Fruit fly (Drosophila melanogaster) whole organism, embryonic: ENCODE measurements around the gene inaE.
A peak's percentile ranks its signal among the peaks of the same experiment; 100 is the strongest.

Experiments used
- Ada2b ChIP-seq: fragments of 200-800 bp; sonication (Bioruptor generic); IDR thresholded peaks from 2 replicates; pipeline ENCODE4 v1.3.6; 2022; ENCODE audit warnings: missing biosample characterization, missing genetic modification characterization
- Atf6 ChIP-seq: fragments of 200-800 bp; sonication (Bioruptor generic); IDR thresholded peaks from 2 replicates; pipeline ENCODE4 v1.3.6; 2022; ENCODE audit warnings: missing biosample characterization, missing genetic modification characterization
- CG10147 ChIP-seq: fragments of 200-800 bp; sonication (Bioruptor generic); optimal IDR thresholded peaks from 2 replicates; lab custom pipeline; 2019; ENCODE audit warnings: missing biosample characterization, mild to moderate bottlenecking, missing genetic modification characterization, moderate library complexity
- CG10431 ChIP-seq: fragments of 200-800 bp; sonication (Bioruptor generic); optimal IDR thresholded peaks from 3 replicates; lab custom pipeline; 2018; ENCODE audit warnings: missing biosample characterization, mild to moderate bottlenecking, missing genetic modification characterization
- CG10565 ChIP-seq: fragments of 200-800 bp; sonication (Bioruptor generic); optimal IDR thresholded peaks from 3 replicates; lab custom pipeline; 2016; ENCODE audit warnings: missing biosample characterization, mild to moderate bottlenecking, missing genetic modification characterization
- CG11696 ChIP-seq: fragments of 200-800 bp; sonication (Bioruptor generic); IDR thresholded peaks from 2 replicates; pipeline ENCODE4 v1.3.6; 2022; ENCODE audit warnings: missing biosample characterization, missing genetic modification characterization
- CG12219 ChIP-seq: fragments of 200-800 bp; sonication (Bioruptor generic); optimal IDR thresholded peaks from 3 replicates; lab custom pipeline; 2018; ENCODE audit warnings: missing biosample characterization, mild to moderate bottlenecking, missing genetic modification characterization
- CG12659 ChIP-seq: fragments of 200-800 bp; sonication (Bioruptor generic); optimal IDR thresholded peaks from 3 replicates; lab custom pipeline; 2017; ENCODE audit warnings: mild to moderate bottlenecking, missing biosample characterization, missing genetic modification reagents, missing genetic modification characterization
- CG12942 ChIP-seq: fragments of 200-800 bp; sonication (Bioruptor generic); optimal IDR thresholded peaks from 3 replicates; lab custom pipeline; 2016; ENCODE audit warnings: missing biosample characterization, missing genetic modification characterization
- CG14014 ChIP-seq: fragments of 200-800 bp; sonication (Bioruptor generic); IDR thresholded peaks from 2 replicates; pipeline ENCODE4 v1.3.6; 2022; ENCODE audit warnings: missing biosample characterization, missing genetic modification characterization
- CG14667 ChIP-seq: fragments of 200-800 bp; sonication (Bioruptor generic); IDR thresholded peaks from 2 replicates; pipeline ENCODE4 v1.3.6; 2022; ENCODE audit warnings: missing biosample characterization, missing genetic modification characterization
- CG14710 ChIP-seq: fragments of 200-800 bp; sonication (Bioruptor generic); optimal IDR thresholded peaks from 3 replicates; lab custom pipeline; 2019; ENCODE audit warnings: missing biosample characterization, mild to moderate bottlenecking, missing genetic modification characterization, moderate library complexity
- CG14965 ChIP-seq: fragments of 200-800 bp; sonication (Bioruptor generic); optimal IDR thresholded peaks from 2 replicates; lab custom pipeline; 2016; ENCODE audit warnings: missing biosample characterization, missing genetic modification characterization, borderline replicate concordance
- CG15601 ChIP-seq: fragments of 200-800 bp; sonication (Bioruptor generic); optimal IDR thresholded peaks from 3 replicates; lab custom pipeline; 2019; ENCODE audit warnings: missing biosample characterization, mild to moderate bottlenecking, missing genetic modification characterization, moderate library complexity
- CG16863 ChIP-seq: fragments of 200-800 bp; sonication (Bioruptor generic); optimal IDR thresholded peaks from 3 replicates; lab custom pipeline; 2016; ENCODE audit warnings: missing biosample characterization, missing genetic modification characterization
- CG17361 ChIP-seq: fragments of 200-800 bp; sonication (Bioruptor generic); IDR thresholded peaks from 3 replicates; pipeline ENCODE4 v1.3.6; 2022; ENCODE audit warnings: missing biosample characterization, missing genetic modification characterization
- CG17802 ChIP-seq: fragments of 200-800 bp; sonication (Bioruptor generic); optimal IDR thresholded peaks from 2 replicates; lab custom pipeline; 2018; ENCODE audit warnings: missing biosample characterization, mild to moderate bottlenecking, missing genetic modification characterization, moderate library complexity
- CG18262 ChIP-seq: fragments of 200-800 bp; optimal IDR thresholded peaks from 3 replicates; lab custom pipeline; 2019; ENCODE audit warnings: missing biosample characterization, mild to moderate bottlenecking, missing genetic modification characterization, moderate library complexity
- CG18619 ChIP-seq: fragments of 200-800 bp; sonication (Bioruptor generic); optimal IDR thresholded peaks from 3 replicates; lab custom pipeline; 2017; ENCODE audit warnings: missing biosample characterization, mild to moderate bottlenecking, missing genetic modification characterization
- CG2678 ChIP-seq: fragments of 200-800 bp; sonication (Bioruptor generic); optimal IDR thresholded peaks from 3 replicates; lab custom pipeline; 2019; ENCODE audit warnings: missing biosample characterization, mild to moderate bottlenecking, missing genetic modification characterization, moderate library complexity
- CG4707 ChIP-seq: fragments of 200-800 bp; sonication (Bioruptor generic); optimal IDR thresholded peaks from 2 replicates; lab custom pipeline; 2018; ENCODE audit warnings: missing biosample characterization, mild to moderate bottlenecking, missing genetic modification characterization, moderate library complexity
- CG5953 ChIP-seq: fragments of 200-800 bp; sonication (Bioruptor generic); IDR thresholded peaks from 2 replicates; pipeline ENCODE4 v1.3.6; 2022; ENCODE audit warnings: missing biosample characterization, missing genetic modification characterization
- CG8359 ChIP-seq: fragments of 200-800 bp; sonication (Bioruptor generic); optimal IDR thresholded peaks from 2 replicates; lab custom pipeline; 2017; ENCODE audit warnings: missing biosample characterization, mild to moderate bottlenecking, missing genetic modification characterization, borderline replicate concordance
- CG9437 ChIP-seq: fragments of 200-800 bp; sonication (Bioruptor generic); optimal IDR thresholded peaks from 2 replicates; lab custom pipeline; 2018; ENCODE audit warnings: missing biosample characterization, mild to moderate bottlenecking, missing genetic modification characterization
- CTCF ChIP-seq: fragments of 200-800 bp; sonication (Bioruptor generic); optimal IDR thresholded peaks from 2 replicates; lab custom pipeline; 2017; ENCODE audit warnings: missing biosample characterization, mild to moderate bottlenecking, missing genetic modification characterization, moderate library complexity
- Gug ChIP-seq: fragments of 200-800 bp; sonication (Bioruptor generic); IDR thresholded peaks from 4 replicates; pipeline ENCODE4 v1.3.6; 2022; ENCODE audit warnings: missing biosample characterization, missing genetic modification characterization
- Lhr ChIP-seq: fragments of 200-800 bp; sonication (Bioruptor generic); optimal IDR thresholded peaks from 3 replicates; lab custom pipeline; 2017; ENCODE audit warnings: mild to moderate bottlenecking, missing biosample characterization, missing genetic modification reagents, missing genetic modification characterization
- Myb ChIP-seq: fragments of 200-800 bp; sonication (Bioruptor generic); optimal IDR thresholded peaks from 2 replicates; lab custom pipeline; 2016; ENCODE audit warnings: missing biosample characterization, missing genetic modification characterization
- Nf-YB ChIP-seq: fragments of 200-800 bp; sonication (Bioruptor generic); optimal IDR thresholded peaks from 3 replicates; lab custom pipeline; 2019; ENCODE audit warnings: missing biosample characterization, mild to moderate bottlenecking, missing genetic modification characterization, moderate library complexity
- NfI ChIP-seq: fragments of 200-800 bp; sonication (Bioruptor generic); optimal IDR thresholded peaks from 3 replicates; lab custom pipeline; 2018; ENCODE audit warnings: missing biosample characterization, mild to moderate bottlenecking, missing genetic modification characterization, moderate library complexity
- Sry-β ChIP-seq: fragments of 200-800 bp; sonication (Bioruptor generic); optimal IDR thresholded peaks from 2 replicates; lab custom pipeline; 2018; ENCODE audit warnings: missing biosample characterization, mild to moderate bottlenecking, missing genetic modification characterization, moderate library complexity
- bab2 ChIP-seq: fragments of 200-800 bp; sonication (Bioruptor generic); optimal IDR thresholded peaks from 2 replicates; lab custom pipeline; 2016; ENCODE audit warnings: missing biosample characterization, missing genetic modification characterization
- bowl ChIP-seq: fragments of 200-800 bp; sonication (Bioruptor generic); IDR thresholded peaks from 2 replicates; pipeline ENCODE4 v1.3.6; 2022; ENCODE audit warnings: missing biosample characterization, missing genetic modification characterization
- crp ChIP-seq, 2 experiments: fragments of 200-800 bp; sonication (Bioruptor generic); optimal IDR thresholded peaks; 2 replicates in 1 of 2; 3 replicates in 1 of 2; lab custom pipeline; 2017; ENCODE audit warnings: missing biosample characterization in 2 of 2, missing genetic modification characterization in 2 of 2, mild to moderate bottlenecking in 1 of 2, moderate library complexity in 1 of 2
- dimm ChIP-seq: fragments of 200-800 bp; sonication (Bioruptor generic); IDR thresholded peaks from 2 replicates; pipeline ENCODE4 v1.3.6; 2022; ENCODE audit warnings: missing biosample characterization, missing genetic modification characterization
- dmrt99B ChIP-seq: fragments of 200-800 bp; sonication (Bioruptor generic); optimal IDR thresholded peaks from 2 replicates; lab custom pipeline; 2018; ENCODE audit warnings: missing biosample characterization, mild to moderate bottlenecking, missing genetic modification characterization, moderate library complexity
- grn ChIP-seq: fragments of 200-800 bp; sonication (Bioruptor generic); optimal IDR thresholded peaks from 3 replicates; lab custom pipeline; 2017; ENCODE audit warnings: missing biosample characterization, missing genetic modification characterization
- her ChIP-seq: fragments of 200-800 bp; sonication (Bioruptor generic); optimal IDR thresholded peaks from 2 replicates; lab custom pipeline; 2016; ENCODE audit warnings: missing biosample characterization, missing genetic modification characterization
- hth ChIP-seq: fragments of >200 bp; optimal IDR thresholded peaks from 2 replicates; lab custom pipeline; 2017; ENCODE audit warnings: inconsistent platforms
- lab ChIP-seq: fragments of 200-800 bp; sonication (Bioruptor generic); optimal IDR thresholded peaks from 3 replicates; lab custom pipeline; 2017; ENCODE audit warnings: missing biosample characterization, missing genetic modification characterization, mild to moderate bottlenecking, moderate library complexity, missing genetic modification reagents
- lov ChIP-seq, 2 experiments: fragments of 200-800 bp in 1 of 2; fragments of >200 bp in 1 of 2; sonication (Bioruptor generic) in 1 of 2; IDR thresholded peaks in 1 of 2; optimal IDR thresholded peaks in 1 of 2; 2 replicates in 1 of 2; 3 replicates in 1 of 2; pipeline versions ENCODE4 v1.3.6 to Lab custom; 2017 to 2022; ENCODE audit warnings: missing biosample characterization in 1 of 2, missing genetic modification characterization in 1 of 2
- nerfin-2 ChIP-seq: fragments of 200-800 bp; sonication (Bioruptor generic); IDR thresholded peaks from 2 replicates; pipeline ENCODE4 v1.3.6; 2022; ENCODE audit warnings: missing biosample characterization, missing genetic modification characterization; ENCODE audit not compliant: partially characterized antibody
- pros ChIP-seq: fragments of 200-800 bp; sonication (Bioruptor generic); optimal IDR thresholded peaks from 3 replicates; lab custom pipeline; 2019; ENCODE audit warnings: missing biosample characterization, mild to moderate bottlenecking, missing genetic modification characterization, moderate library complexity
- row ChIP-seq: fragments of 200-800 bp; sonication (Bioruptor generic); IDR thresholded peaks from 3 replicates; pipeline ENCODE4 v1.3.6; 2022; ENCODE audit warnings: missing biosample characterization, missing genetic modification characterization
- sim ChIP-seq: fragments of 200-800 bp; sonication (Bioruptor generic); IDR thresholded peaks from 2 replicates; pipeline ENCODE4 v1.3.6; 2022; ENCODE audit warnings: missing biosample characterization, missing genetic modification characterization
- slou ChIP-seq: fragments of 200-800 bp; sonication (Bioruptor generic); optimal IDR thresholded peaks from 3 replicates; lab custom pipeline; 2016; ENCODE audit warnings: missing biosample characterization, missing genetic modification characterization
- toy ChIP-seq: fragments of 200-800 bp; sonication (Bioruptor generic); IDR thresholded peaks from 2 replicates; pipeline ENCODE4 v1.3.6; 2022; ENCODE audit warnings: missing biosample characterization, missing genetic modification characterization
- zen ChIP-seq: fragments of 200-800 bp; sonication (Bioruptor generic); optimal IDR thresholded peaks from 3 replicates; lab custom pipeline; 2018; ENCODE audit warnings: missing biosample characterization, mild to moderate bottlenecking, missing genetic modification characterization, moderate library complexity
- zf30C ChIP-seq: fragments of 200-800 bp; sonication (Bioruptor generic); optimal IDR thresholded peaks from 3 replicates; lab custom pipeline; 2018; ENCODE audit warnings: missing biosample characterization, mild to moderate bottlenecking, missing genetic modification characterization

The inaE gene

dm6 chrX:13821775-13822493 lies 38.4 kb downstream of the inaE start, which contains the start of gene Clic (continued):
- no peak for TF ChIP-seq lov (optimal IDR thresholded peaks at IDR 0.05; lab: Kevin White, UChicago)
- no peak for TF ChIP-seq lov (GFP tag; IDR thresholded peaks at IDR 0.05; lab: Robert Waterston, UW)
- TF ChIP-seq dmrt99B: no peak
- TF ChIP-seq CG14710 (tag; lab: Kevin White, UChicago): peak; percentile 33
- no peak for TF ChIP-seq CG18262 (tag; lab: Kevin White, UChicago)
- TF ChIP-seq CG12219 (GFP tag; lab: Kevin White, UChicago): no peak
- TF ChIP-seq CG9437 (GFP tag; lab: Kevin White, UChicago): no peak
- TF ChIP-seq CG4707 (GFP tag; lab: Kevin White, UChicago): peak; percentile 6
- no peak for TF ChIP-seq Myb (GFP tag; lab: Kevin White, UChicago)
- no peak for TF ChIP-seq bowl (GFP tag; lab: Robert Waterston, UW)
- TF ChIP-seq CG2678 (tag; lab: Kevin White, UChicago): no peak
- TF ChIP-seq grn (GFP tag; lab: Kevin White, UChicago): no peak
- no peak for TF ChIP-seq CG16863
- no peak for TF ChIP-seq zen (tag; lab: Kevin White, UChicago)
- TF ChIP-seq NfI: no peak
- TF ChIP-seq CG14014 (GFP tag; lab: Robert Waterston, UW): peak; percentile 15; the same call in 1 of the 2 replicates
- TF ChIP-seq Atf6: no peak; the same call in 1 of the 2 replicates
- no peak for TF ChIP-seq CG17802 (tag; lab: Kevin White, UChicago)
- no peak for TF ChIP-seq CG10565 (GFP tag; lab: Kevin White, UChicago)
- no peak for TF ChIP-seq zf30C (GFP tag; lab: Kevin White, UChicago)
- peak; percentile 22; the same call in 2 of the 3 replicates for TF ChIP-seq row
- TF ChIP-seq dimm (GFP tag; lab: Robert Waterston, UW): no peak
- no peak for TF ChIP-seq Ada2b
- peak; percentile 28 for TF ChIP-seq Lhr (GFP tag; lab: Kevin White, UChicago)
- TF ChIP-seq CG10147 (GFP tag; lab: Kevin White, UChicago): no peak
- TF ChIP-seq CG18619 (GFP tag; lab: Kevin White, UChicago): no peak
- no peak for TF ChIP-seq CG17361 (GFP tag; lab: Robert Waterston, UW)
- no peak for TF ChIP-seq CG10431 (GFP tag; lab: Kevin White, UChicago)
- no peak for TF ChIP-seq pros (GFP tag; lab: Kevin White, UChicago)
- no peak for TF ChIP-seq toy (GFP tag; lab: Robert Waterston, UW)
- TF ChIP-seq lab (GFP tag; lab: Kevin White, UChicago): no peak
- no peak for TF ChIP-seq crp (GFP tag; optimal IDR thresholded peaks at IDR 0.05; lab: Kevin White, UChicago)
- peak; percentile 76 for TF ChIP-seq CG12659 (GFP tag; lab: Kevin White, UChicago)
- no peak for TF ChIP-seq CG5953
- peak; percentile 3; the same call in 1 of the 4 replicates for TF ChIP-seq Gug (GFP tag; lab: Robert Waterston, UW)
- no peak for TF ChIP-seq CG12942 (GFP tag; lab: Kevin White, UChicago)
- peak; percentile 24 for TF ChIP-seq her (GFP tag; lab: Kevin White, UChicago)
- TF ChIP-seq CG8359: no peak
- TF ChIP-seq hth (lab: Kevin White, UChicago): no peak
- TF ChIP-seq Nf-YB: no peak
- no peak for TF ChIP-seq CG14965 (GFP tag; lab: Kevin White, UChicago)
- no peak for TF ChIP-seq Sry-β (GFP tag; lab: Kevin White, UChicago)
- no peak for TF ChIP-seq CG14667 (GFP tag; lab: Robert Waterston, UW)
- no peak for TF ChIP-seq nerfin-2
- TF ChIP-seq CTCF (GFP tag; lab: Kevin White, UChicago): no peak
- TF ChIP-seq CG11696 (GFP tag; lab: Robert Waterston, UW): no peak
- no peak for TF ChIP-seq CG15601 (tag; lab: Kevin White, UChicago)
- TF ChIP-seq sim (GFP tag; lab: Robert Waterston, UW): no peak
- TF ChIP-seq slou (GFP tag; lab: Kevin White, UChicago): no peak
- no peak for TF ChIP-seq bab2 (GFP tag; lab: Kevin White, UChicago)
